Fruit fly (Drosophila melanogaster): Measurements from ENCODE around the gene CG5347.

CG5347 gene

dm6 chrX:14825922-14826617 lies 49.5 kb downstream of the CG5347 start, which contains the start of gene rut (continued):
- peak; percentile 63 for TF ChIP-seq Dref (GFP tag; IDR thresholded peaks at IDR 0.05)
- no peak for TF ChIP-seq CG12219 (GFP tag; optimal IDR thresholded peaks at IDR 0.05)
- TF ChIP-seq CG1602 (GFP tag; optimal IDR thresholded peaks at IDR 0.05): no peak
- TF ChIP-seq ERR (GFP tag; optimal IDR thresholded peaks at IDR 0.05): no peak
- no peak for TF ChIP-seq CG6813 (GFP tag; optimal IDR thresholded peaks at IDR 0.05)
- no peak for TF ChIP-seq CG12104 (GFP tag; optimal IDR thresholded peaks at IDR 0.05)
- no peak for TF ChIP-seq dysf (GFP tag; IDR thresholded peaks at IDR 0.05)
- no peak for TF ChIP-seq ems (GFP tag; optimal IDR thresholded peaks at IDR 0.05)
- no peak for TF ChIP-seq CG43689 (GFP tag; IDR thresholded peaks at IDR 0.05)
- TF ChIP-seq CG2202 (tag; optimal IDR thresholded peaks at IDR 0.05): no peak
- no peak for TF ChIP-seq Dip2 (GFP tag; IDR thresholded peaks at IDR 0.05)
- no peak for TF ChIP-seq CG17186 (GFP tag; optimal IDR thresholded peaks at IDR 0.05)
- TF ChIP-seq pho (GFP tag; optimal IDR thresholded peaks at IDR 0.05): no peak
- no peak for TF ChIP-seq CG18764 (GFP tag; optimal IDR thresholded peaks at IDR 0.05)
- TF ChIP-seq trem (tag; optimal IDR thresholded peaks at IDR 0.05): no peak
- TF ChIP-seq CG17385 (GFP tag; optimal IDR thresholded peaks at IDR 0.05): no peak
- TF ChIP-seq CG18011 (GFP tag; optimal IDR thresholded peaks at IDR 0.05): no peak
- TF ChIP-seq Spps (tag; optimal IDR thresholded peaks at IDR 0.05): no peak
- TF ChIP-seq CG3995 (GFP tag; optimal IDR thresholded peaks at IDR 0.05): peak; percentile 84
- no peak for TF ChIP-seq abd-A (tag; optimal IDR thresholded peaks at IDR 0.05)
- TF ChIP-seq so (GFP tag; IDR thresholded peaks at IDR 0.05): no peak
- no peak for TF ChIP-seq CG4282 (GFP tag; optimal IDR thresholded peaks at IDR 0.05)
- no peak for TF ChIP-seq Gsc (GFP tag; IDR thresholded peaks at IDR 0.05)
- TF ChIP-seq CG10979 (tag; optimal IDR thresholded peaks at IDR 0.05): no peak
- no peak for TF ChIP-seq nau (GFP tag; optimal IDR thresholded peaks at IDR 0.05)
- TF ChIP-seq br (optimal IDR thresholded peaks at IDR 0.05): no peak
- no peak for TF ChIP-seq Hr78 (GFP tag; optimal IDR thresholded peaks at IDR 0.05)
- TF ChIP-seq CG17328 (GFP tag; IDR thresholded peaks at IDR 0.05): no peak
- peak; percentile 11 for TF ChIP-seq stwl (tag; optimal IDR thresholded peaks at IDR 0.05)
- TF ChIP-seq CG7987 (GFP tag; optimal IDR thresholded peaks at IDR 0.05): peak; percentile 3
- peak; percentile 88 for TF ChIP-seq BEAF-32 (GFP tag; optimal IDR thresholded peaks at IDR 0.05)
- TF ChIP-seq ci (GFP tag; IDR thresholded peaks at IDR 0.05): peak; percentile 75; the same call in 2 of the 3 replicates
- TF ChIP-seq Dp (GFP tag; optimal IDR thresholded peaks at IDR 0.05): peak; percentile 20
- no peak for TF ChIP-seq luna (GFP tag; optimal IDR thresholded peaks at IDR 0.05)
- TF ChIP-seq CG9797 (GFP tag; optimal IDR thresholded peaks at IDR 0.05): no peak
- no peak for TF ChIP-seq Doc2 (GFP tag; IDR thresholded peaks at IDR 0.05)
- no peak for TF ChIP-seq Fer3 (tag; optimal IDR thresholded peaks at IDR 0.05)
- TF ChIP-seq disco-r (GFP tag; optimal IDR thresholded peaks at IDR 0.05): no peak
- no peak for TF ChIP-seq cg (GFP tag; optimal IDR thresholded peaks at IDR 0.05)
- TF ChIP-seq NC2α (GFP tag; optimal IDR thresholded peaks at IDR 0.05): no peak
- no peak for TF ChIP-seq CG13296 (GFP tag; optimal IDR thresholded peaks at IDR 0.05)
- no peak for TF ChIP-seq nerfin-1 (tag; optimal IDR thresholded peaks at IDR 0.05)
- TF ChIP-seq Vsx1 (GFP tag; optimal IDR thresholded peaks at IDR 0.05): no peak
- peak; percentile 27 for TF ChIP-seq mam (GFP tag; optimal IDR thresholded peaks at IDR 0.05)
- no peak for TF ChIP-seq her (GFP tag; optimal IDR thresholded peaks at IDR 0.05)
- peak; percentile 20 for TF ChIP-seq CG13894 (tag; optimal IDR thresholded peaks at IDR 0.05)
- no peak for TF ChIP-seq CG8089 (GFP tag; optimal IDR thresholded peaks at IDR 0.05)
- no peak for TF ChIP-seq twi (tag; optimal IDR thresholded peaks at IDR 0.05)
- TF ChIP-seq jigr1 (GFP tag; IDR thresholded peaks at IDR 0.05): no peak
- no peak for TF ChIP-seq Camta (GFP tag; optimal IDR thresholded peaks at IDR 0.05)
- no peak for TF ChIP-seq sima (GFP tag; optimal IDR thresholded peaks at IDR 0.05)
